Worm (Caenorhabditis elegans) whole organism, young adult: ENCODE measurements around the gene F13C5.3.

Experiments used
- C06A6.2 ChIP-seq: fragments of 200-800 bp; sonication (Bioruptor generic); conservative IDR thresholded peaks from 2 replicates; pipeline ENCODE4 v1.3.6; 2022; ENCODE audit warnings: missing genetic modification characterization, missing compliant biosample characterization
- C17E4.6 ChIP-seq: fragments of 200-800 bp; sonication (Bioruptor generic); IDR thresholded peaks from 2 replicates; pipeline ENCODE4 v1.3.6; 2022; ENCODE audit warnings: missing genetic modification reagents, missing genetic modification characterization, missing compliant biosample characterization
- F10E7.11 ChIP-seq: sonication (generic microtip); optimal IDR thresholded peaks from 2 replicates; lab custom pipeline; 2017; ENCODE audit warnings: mild to moderate bottlenecking, missing genetic modification characterization, moderate library complexity, missing compliant biosample characterization
- F22D6.2 ChIP-seq: sonication (generic microtip); optimal IDR thresholded peaks from 2 replicates; lab custom pipeline; 2016; ENCODE audit warnings: mild to moderate bottlenecking, missing genetic modification characterization, missing compliant biosample characterization
- F23B12.7 ChIP-seq: sonication (generic microtip); optimal IDR thresholded peaks from 2 replicates; lab custom pipeline; 2017; ENCODE audit warnings: missing genetic modification characterization, mild to moderate bottlenecking, missing compliant biosample characterization, antibody characterized with exemption, moderate library complexity; ENCODE audit not compliant: insufficient read depth
- F57A8.1 ChIP-seq: fragments of 200-800 bp; sonication (Bioruptor generic); optimal IDR thresholded peaks from 2 replicates; lab custom pipeline; 2018; ENCODE audit warnings: mild to moderate bottlenecking, missing genetic modification characterization, moderate library complexity, missing compliant biosample characterization
- K12H6.12 ChIP-seq: fragments of 200-800 bp; sonication (Bioruptor generic); optimal IDR thresholded peaks from 2 replicates; lab custom pipeline; 2018; ENCODE audit warnings: mild to moderate bottlenecking, missing genetic modification characterization, missing compliant biosample characterization
- Y53G8AR.9 ChIP-seq: fragments of 200-800 bp; sonication (Bioruptor generic); conservative IDR thresholded peaks from 2 replicates; pipeline ENCODE4 v1.3.6; 2022; ENCODE audit warnings: missing genetic modification reagents, missing genetic modification characterization, missing compliant biosample characterization
- ZK185.1 ChIP-seq: sonication (generic microtip); optimal IDR thresholded peaks from 2 replicates; lab custom pipeline; 2016; ENCODE audit warnings: mild to moderate bottlenecking, missing genetic modification characterization, missing compliant biosample characterization; ENCODE audit not compliant: poor library complexity, severe bottlenecking
- aptf-2 ChIP-seq: fragments of 200-800 bp; sonication (Bioruptor generic); conservative IDR thresholded peaks from 2 replicates; pipeline ENCODE4 v1.3.6; 2022; ENCODE audit warnings: missing genetic modification reagents, missing genetic modification characterization, missing compliant biosample characterization
- cebp-1 ChIP-seq, 2 experiments: fragments of 200-800 bp in 1 of 2; sonication (Bioruptor generic) in 1 of 2; sonication (generic microtip) in 1 of 2; IDR thresholded peaks in 1 of 2; optimal IDR thresholded peaks in 1 of 2; 2 replicates each; pipeline versions ENCODE4 v1.3.6 to Lab custom; 2017 to 2022; ENCODE audit warnings: missing compliant biosample characterization in 2 of 2, missing genetic modification characterization in 2 of 2, mild to moderate bottlenecking in 1 of 2, missing genetic modification reagents in 1 of 2, moderate library complexity in 1 of 2
- cebp-2 ChIP-seq: fragments of 200-800 bp; sonication (Bioruptor generic); IDR thresholded peaks from 2 replicates; pipeline ENCODE4 v1.3.6; 2022; ENCODE audit warnings: missing genetic modification characterization, missing compliant biosample characterization
- ceh-58 ChIP-seq: fragments of 200-800 bp; sonication (Bioruptor generic); IDR thresholded peaks from 2 replicates; pipeline ENCODE4 v1.3.6; 2022; ENCODE audit warnings: missing genetic modification characterization, missing compliant biosample characterization
- die-1 ChIP-seq: sonication (generic microtip); optimal IDR thresholded peaks from 2 replicates; lab custom pipeline; 2016; ENCODE audit warnings: missing genotype, mild to moderate bottlenecking, missing genetic modification characterization, missing compliant biosample characterization
- dox-1 ChIP-seq: fragments of 200-800 bp; sonication (Bioruptor generic); IDR thresholded peaks from 2 replicates; pipeline ENCODE4 v1.3.6; 2022; ENCODE audit warnings: missing genetic modification reagents, missing genetic modification characterization, missing compliant biosample characterization
- efl-1 ChIP-seq: fragments of 150-350 bp; optimal IDR thresholded peaks from 2 replicates; lab custom pipeline; 2014; ENCODE audit warnings: missing biosample characterization, missing genetic modification reagents, missing genetic modification characterization
- egl-18 ChIP-seq: fragments of 200-800 bp; sonication (Bioruptor generic); IDR thresholded peaks from 2 replicates; pipeline ENCODE4 v1.3.6; 2022; ENCODE audit warnings: missing genetic modification reagents, missing genetic modification characterization, missing compliant biosample characterization
- egl-44 ChIP-seq: fragments of 200-800 bp; sonication (Bioruptor generic); IDR thresholded peaks from 2 replicates; pipeline ENCODE4 v1.3.6; 2022; ENCODE audit warnings: missing genetic modification reagents, missing genetic modification characterization, missing compliant biosample characterization
- him-1 ChIP-seq: sonication (generic microtip); optimal IDR thresholded peaks from 2 replicates; lab custom pipeline; 2016; ENCODE audit warnings: missing genotype, missing genetic modification reagents, missing genetic modification characterization, missing compliant biosample characterization
- let-607 ChIP-seq, 2 experiments: fragments of 200-800 bp in 1 of 2; sonication (Bioruptor generic) in 1 of 2; sonication (generic microtip) in 1 of 2; optimal IDR thresholded peaks; 2 replicates each; lab custom pipeline; 2016 to 2018; ENCODE audit warnings: mild to moderate bottlenecking in 2 of 2, missing compliant biosample characterization in 2 of 2, missing genetic modification characterization in 2 of 2, moderate library complexity in 2 of 2, missing genotype in 1 of 2
- madf-8 ChIP-seq: fragments of 200-800 bp; sonication (Bioruptor generic); conservative IDR thresholded peaks from 2 replicates; pipeline ENCODE4 v1.3.6; 2022; ENCODE audit warnings: missing genetic modification reagents, missing genetic modification characterization, missing compliant biosample characterization
- mcd-1 ChIP-seq: fragments of 200-800 bp; sonication (Bioruptor generic); IDR thresholded peaks from 2 replicates; pipeline ENCODE4 v1.3.6; 2022; ENCODE audit warnings: missing genetic modification reagents, missing genetic modification characterization, missing compliant biosample characterization
- nfya-1 ChIP-seq: sonication (generic microtip); optimal IDR thresholded peaks from 2 replicates; lab custom pipeline; 2017; ENCODE audit warnings: antibody characterized with exemption, missing compliant biosample characterization, missing genetic modification characterization, borderline replicate concordance; ENCODE audit not compliant: insufficient read depth
- nhr-27 ChIP-seq: fragments of 200-800 bp; sonication (Bioruptor generic); optimal IDR thresholded peaks from 2 replicates; lab custom pipeline; 2018; ENCODE audit warnings: mild to moderate bottlenecking, missing genetic modification characterization, moderate library complexity, missing compliant biosample characterization
- nhr-80 ChIP-seq: sonication (generic microtip); optimal IDR thresholded peaks from 2 replicates; lab custom pipeline; 2016; ENCODE audit warnings: missing genetic modification characterization, missing compliant biosample characterization
- nhr-90 ChIP-seq: sonication (generic microtip); optimal IDR thresholded peaks from 2 replicates; lab custom pipeline; 2016; ENCODE audit warnings: missing genotype, mild to moderate bottlenecking, missing genetic modification characterization, missing compliant biosample characterization
- pbrm-1 ChIP-seq: fragments of 200-800 bp; sonication (Bioruptor generic); IDR thresholded peaks from 2 replicates; pipeline ENCODE4 v1.3.6; 2022; ENCODE audit warnings: missing genetic modification reagents, missing genetic modification characterization, missing compliant biosample characterization
- pha-4 ChIP-seq: fragments of 150-350 bp; sonication (generic microtip); optimal IDR thresholded peaks from 2 replicates; lab custom pipeline; 2014; ENCODE audit warnings: missing biosample characterization, missing genetic modification reagents, missing genetic modification characterization
- rcor-1 ChIP-seq: fragments of 200-800 bp; sonication (Bioruptor generic); IDR thresholded peaks from 2 replicates; pipeline ENCODE4 v1.3.6; 2022; ENCODE audit warnings: missing genetic modification reagents, missing genetic modification characterization, missing compliant biosample characterization
- rpc-1 ChIP-seq, 2 experiments: fragments of 150-350 bp in 1 of 2; sonication (generic microtip) in 1 of 2; optimal IDR thresholded peaks; 2 replicates each; lab custom pipeline; 2014 to 2018; ENCODE audit warnings: missing biosample characterization in 1 of 2, missing genetic modification characterization in 1 of 2, missing genetic modification reagents in 1 of 2, missing genotype in 1 of 2
- snpc-1.1 ChIP-seq: sonication (generic microtip); optimal IDR thresholded peaks from 2 replicates; lab custom pipeline; 2017; ENCODE audit warnings: missing genetic modification characterization, mild to moderate bottlenecking, missing compliant biosample characterization, antibody characterized with exemption, moderate library complexity, missing genotype, missing genetic modification reagents; ENCODE audit not compliant: insufficient read depth
- snpc-4 ChIP-seq, 5 experiments: fragments of 150-350 bp in 1 of 5; sonication (generic microtip) in 4 of 5; optimal IDR thresholded peaks; 2 replicates each; lab custom pipeline; 2014 to 2018; ENCODE audit warnings: missing genetic modification characterization in 5 of 5, missing biosample characterization in 3 of 5, antibody characterized with exemption in 2 of 5, mild to moderate bottlenecking in 2 of 5, missing compliant biosample characterization in 2 of 5, missing genotype in 2 of 5, moderate library complexity in 2 of 5, missing genetic modification reagents in 1 of 5
- somi-1 ChIP-seq: fragments of 200-800 bp; sonication (Bioruptor generic); optimal IDR thresholded peaks from 2 replicates; lab custom pipeline; 2018; ENCODE audit warnings: mild to moderate bottlenecking, missing genetic modification characterization, missing compliant biosample characterization
- sptf-2 ChIP-seq: fragments of 200-800 bp; sonication (Bioruptor generic); optimal IDR thresholded peaks from 2 replicates; lab custom pipeline; 2018; ENCODE audit warnings: mild to moderate bottlenecking, missing genetic modification characterization, missing compliant biosample characterization
- tbp1 ChIP-seq: fragments of 200-800 bp; sonication (Bioruptor generic); optimal IDR thresholded peaks from 2 replicates; lab custom pipeline; 2018; ENCODE audit warnings: mild to moderate bottlenecking, missing genetic modification characterization, missing compliant biosample characterization
- tbx-9 ChIP-seq: sonication (generic microtip); optimal IDR thresholded peaks from 2 replicates; lab custom pipeline; 2016; ENCODE audit warnings: borderline replicate concordance, missing genetic modification characterization, inconsistent platforms, missing compliant biosample characterization
- tlf-1 ChIP-seq: fragments of 200-800 bp; sonication (Bioruptor generic); optimal IDR thresholded peaks from 2 replicates; lab custom pipeline; 2018; ENCODE audit warnings: mild to moderate bottlenecking, missing genetic modification characterization, missing compliant biosample characterization
- unc-62 ChIP-seq: fragments of 150-350 bp; optimal IDR thresholded peaks from 2 replicates; lab custom pipeline; 2014; ENCODE audit warnings: missing biosample characterization, missing genetic modification reagents, missing genetic modification characterization
- ztf-25 ChIP-seq: fragments of 200-800 bp; sonication (Bioruptor generic); IDR thresholded peaks from 2 replicates; pipeline ENCODE4 v1.3.6; 2022; ENCODE audit warnings: missing genetic modification reagents, missing genetic modification characterization, missing compliant biosample characterization
- ztf-3 ChIP-seq: fragments of 200-800 bp; sonication (Bioruptor generic); optimal IDR thresholded peaks from 2 replicates; lab custom pipeline; 2018; ENCODE audit warnings: mild to moderate bottlenecking, missing genetic modification characterization, missing compliant biosample characterization

Gene F13C5.3

DNA sequence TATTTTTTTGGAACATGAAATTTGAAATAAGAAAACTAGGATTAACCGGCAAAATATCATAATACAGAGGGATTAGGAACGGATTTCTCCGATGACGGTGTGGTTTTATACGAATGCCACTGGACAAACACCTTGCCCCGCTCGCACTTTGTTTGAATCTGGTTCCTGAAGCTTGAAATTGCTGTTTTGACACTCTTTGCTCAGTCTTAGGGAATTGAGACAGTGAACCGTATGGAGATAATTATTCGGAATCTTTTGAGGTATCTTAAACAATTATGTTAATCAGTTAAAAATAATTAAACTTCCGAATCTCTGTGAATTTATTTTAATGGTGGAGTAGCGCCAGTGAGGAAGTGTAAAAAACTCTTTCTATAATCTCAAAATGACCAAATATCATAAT lies at the start of gene F13C5.3:
F13C5.3 (minus strand) TSS at position 101 of the 400 bp plus-strand sequence.
- TF ChIP-seq efl-1 (GFP tag; lab: Kevin White, UChicago) (no peak), madf-8 (no peak), K12H6.12 (tag; lab: Kevin White, UChicago) (no peak), tlf-1 (GFP tag; lab: Kevin White, UChicago) (no peak), snpc-4 (GFP tag; optimal IDR thresholded peaks at IDR 0.05; lab: Kevin White, UChicago) (no peak), snpc-4 (tag; optimal IDR thresholded peaks at IDR 0.05; lab: Kevin White, UChicago) (no peak), C17E4.6 (GFP tag; lab: Robert Waterston, UW) (no peak), ZK185.1 (tag; lab: Kevin White, UChicago) (no peak), die-1 (tag; lab: Kevin White, UChicago) (no peak), rpc-1 (optimal IDR thresholded peaks at IDR 0.05; lab: Kevin White, UChicago) (no peak), rpc-1 (tag; optimal IDR thresholded peaks at IDR 0.05; lab: Kevin White, UChicago) (no peak), F57A8.1 (GFP tag; lab: Kevin White, UChicago) (no peak), nfya-1 (tag; lab: Kevin White, UChicago) (no peak), F10E7.11 (tag; lab: Kevin White, UChicago) (no peak), cebp-2 (GFP tag; lab: Robert Waterston, UW) (no peak), pha-4 (tag; lab: Kevin White, UChicago) (no peak), aptf-2 (GFP tag; lab: Robert Waterston, UW) (no peak), egl-18 (GFP tag; lab: Robert Waterston, UW) (no peak), ceh-58 (GFP tag; lab: Robert Waterston, UW) (no peak), nhr-27 (tag; lab: Kevin White, UChicago) (no peak), F23B12.7 (tag; lab: Kevin White, UChicago) (no peak), ztf-3 (GFP tag; lab: Kevin White, UChicago) (no peak)

DNA sequence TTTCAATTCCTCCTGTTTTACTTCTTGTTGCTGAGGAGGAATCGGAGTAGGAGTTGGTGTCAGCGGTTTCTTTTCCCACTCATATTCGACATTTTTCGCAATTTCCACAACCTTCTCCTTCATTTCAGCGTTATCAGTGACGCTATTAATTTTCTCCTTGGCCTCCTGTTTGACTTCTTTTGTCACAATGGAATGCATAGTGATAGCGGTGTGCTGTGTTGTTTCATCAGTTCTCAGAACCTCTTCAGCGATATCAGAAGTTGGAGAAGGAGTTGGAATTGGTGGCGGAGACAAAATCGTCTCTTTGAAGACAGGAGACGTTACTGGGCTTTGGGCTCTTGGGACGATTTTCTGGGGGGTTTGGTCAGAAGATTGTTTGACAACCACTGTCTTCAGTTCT lies 47.1 kb upstream of the F13C5.3 start:
- TF ChIP-seq ztf-25 (GFP tag; lab: Robert Waterston, UW): no peak
- no peak for TF ChIP-seq mcd-1 (GFP tag; lab: Robert Waterston, UW)
- TF ChIP-seq him-1: no peak
- TF ChIP-seq nhr-80 (tag; lab: Kevin White, UChicago): peak; percentile 63
- TF ChIP-seq, all 124 proteins: peak for 1

DNA sequence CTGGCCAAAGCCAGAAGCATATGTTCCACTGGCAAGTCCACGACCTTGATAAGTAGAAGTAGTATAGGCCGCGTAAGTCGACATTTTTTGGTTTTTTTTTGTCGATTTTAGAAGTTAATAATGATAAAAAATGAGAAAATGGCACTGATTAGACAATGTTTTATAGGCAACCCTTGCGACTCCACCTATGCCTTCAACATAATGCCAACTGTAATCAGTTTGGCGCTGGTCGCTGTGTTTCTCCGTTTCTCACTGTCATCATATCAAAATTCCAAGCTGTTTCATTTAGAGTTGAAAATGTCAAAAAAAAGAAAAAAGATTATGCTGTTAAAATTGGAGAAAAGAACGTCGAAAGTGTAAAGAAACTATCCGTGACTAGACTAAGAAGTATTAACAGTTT lies 46.2 kb upstream of the F13C5.3 start:
- TF ChIP-seq nhr-80 (tag; lab: Kevin White, UChicago): peak; percentile 93
- TF ChIP-seq sptf-2: no peak
- TF ChIP-seq let-607 (tag; optimal IDR thresholded peaks at IDR 0.05; lab: Kevin White, UChicago): peak; percentile 80 to 90
- no peak for TF ChIP-seq cebp-1 (GFP tag; IDR thresholded peaks at IDR 0.05; lab: Robert Waterston, UW)
- TF ChIP-seq cebp-1 (tag; optimal IDR thresholded peaks at IDR 0.05; lab: Kevin White, UChicago): peak; percentile 2

DNA sequence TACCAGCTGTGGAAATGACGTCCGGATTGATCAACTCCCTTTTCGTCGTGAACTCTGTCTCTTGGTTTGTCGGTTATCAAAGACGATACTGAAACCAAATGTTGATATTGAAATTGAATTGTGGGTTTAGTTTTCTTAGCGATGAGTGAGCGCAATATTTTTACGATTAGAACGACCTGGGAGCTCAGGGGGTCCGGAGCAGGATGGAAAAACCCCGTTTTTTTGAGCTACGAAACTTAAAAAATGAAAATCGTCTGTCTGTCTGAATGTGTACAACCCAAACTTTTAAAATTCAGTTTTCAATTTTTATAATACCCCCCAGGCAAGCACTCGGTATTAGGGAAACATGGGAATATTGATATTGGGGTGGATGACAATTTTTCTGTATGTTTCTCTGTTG lies 43.4 kb upstream of the F13C5.3 start:
- TF ChIP-seq nhr-80 (tag; lab: Kevin White, UChicago) (peak; percentile 21), pbrm-1 (GFP tag; lab: Robert Waterston, UW) (no peak)

DNA sequence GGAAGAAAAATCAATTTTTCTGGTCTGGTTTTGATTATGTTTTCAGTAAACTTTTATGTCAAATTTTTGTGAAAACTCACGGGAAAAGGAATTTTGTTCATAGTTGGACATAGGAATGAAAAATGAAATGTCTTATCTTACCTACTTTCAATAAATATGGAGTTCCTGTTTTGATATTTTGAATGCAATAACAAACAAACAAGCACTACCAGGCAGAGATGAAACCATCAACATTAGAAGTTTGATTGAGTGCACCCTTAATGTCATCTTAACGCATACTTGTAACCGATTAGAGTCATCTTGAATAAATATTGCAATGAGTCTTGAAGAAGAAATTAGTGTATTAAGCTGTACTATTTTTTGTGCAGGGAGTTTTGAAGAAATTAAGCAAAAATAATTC lies 42.1 kb upstream of the F13C5.3 start, which contains the start of gene M6.11:
M6.11 (minus strand) TSS at position 101 of the 400 bp plus-strand sequence.
- no peak for TF ChIP-seq sptf-2
- TF ChIP-seq F10E7.11 (tag; lab: Kevin White, UChicago): no peak
- no peak for TF ChIP-seq ZK185.1 (tag; lab: Kevin White, UChicago)
- no peak for TF ChIP-seq Y53G8AR.9
- no peak for TF ChIP-seq tbp1 (GFP tag; lab: Kevin White, UChicago)
- no peak for TF ChIP-seq nhr-90 (tag; lab: Kevin White, UChicago)
- TF ChIP-seq dox-1 (GFP tag; lab: Robert Waterston, UW): no peak
- TF ChIP-seq tbx-9 (tag; lab: Kevin White, UChicago): no peak
- no peak for TF ChIP-seq F22D6.2 (tag; lab: Kevin White, UChicago)
- TF ChIP-seq unc-62 (GFP tag; lab: Kevin White, UChicago): no peak
- TF ChIP-seq rcor-1 (GFP tag; lab: Robert Waterston, UW): no peak
- no peak for TF ChIP-seq somi-1 (GFP tag; lab: Kevin White, UChicago)
- no peak for TF ChIP-seq snpc-1.1
- TF ChIP-seq egl-44 (GFP tag; lab: Robert Waterston, UW): no peak
- TF ChIP-seq C06A6.2 (GFP tag; lab: Robert Waterston, UW): no peak
